Fruit fly (Drosophila melanogaster) S2 (cell line): ENCODE results near the gene Ask1.
A peak's percentile ranks its signal among the peaks of the same experiment; 100 is the strongest.

ENCODE experiments used
- CG8478 ChIP-seq: fragments of >200 bp; optimal IDR thresholded peaks from 2 replicates; lab custom pipeline; 2018
- CTCF ChIP-seq, 2 experiments: fragments of >200 bp; optimal IDR thresholded peaks; 2 replicates each; lab custom pipeline; 2018

Ask1 gene

DNA sequence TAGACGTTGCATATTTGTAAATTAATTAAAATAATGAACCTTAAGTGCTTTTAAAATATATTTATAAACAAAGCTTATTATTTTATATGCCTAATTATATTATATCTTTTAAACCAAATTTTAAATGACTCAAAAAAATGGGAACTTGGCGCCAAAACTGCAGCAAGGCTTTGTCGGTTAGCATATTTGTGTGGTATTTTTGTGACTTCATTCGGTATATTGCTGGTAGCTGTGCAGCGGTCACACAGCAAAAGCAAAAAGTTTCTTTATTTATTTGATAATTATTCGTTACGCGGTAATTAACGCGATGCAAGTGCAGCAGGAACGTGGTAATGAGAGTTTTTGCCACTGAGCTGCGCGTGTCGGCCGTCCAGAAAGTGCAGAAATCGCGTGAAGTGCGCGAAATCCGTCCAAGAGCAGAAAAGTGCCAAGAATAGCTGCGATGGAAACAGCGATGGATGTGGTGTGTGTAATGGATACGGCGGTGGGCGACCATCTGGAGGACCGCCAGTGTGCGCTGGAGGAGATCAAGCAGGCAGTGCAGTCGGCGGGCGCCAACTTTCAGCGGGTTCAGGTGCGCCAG is at the start of gene Ask1:
Ask1 (plus strand) TSS at position 250 of the 583 bp plus-strand sequence.
- TF ChIP-seq CTCF (optimal IDR thresholded peaks at IDR 0.05; lab: Kevin White, UChicago) (no peak), CG8478 (lab: Kevin White, UChicago) (no peak)

DNA sequence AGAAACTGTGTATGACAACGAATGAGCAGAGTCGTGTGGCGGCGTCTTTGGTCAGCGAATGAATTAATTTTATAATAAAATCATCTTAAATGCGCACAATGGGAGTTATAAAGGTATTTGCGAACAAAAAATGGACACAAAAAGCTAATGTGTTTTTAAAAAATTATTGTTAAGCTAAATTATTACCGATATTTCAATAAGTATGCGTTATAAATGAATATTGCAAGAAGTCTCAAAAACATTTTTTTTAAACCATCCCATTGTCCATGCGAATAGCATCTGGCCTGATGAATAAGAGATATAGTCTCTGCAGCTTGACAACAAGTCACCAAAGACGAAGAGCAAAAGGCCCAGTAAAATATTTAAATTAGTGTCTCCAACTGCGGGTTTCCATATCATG is 48.5 kb upstream of the Ask1 start:
- TF ChIP-seq CTCF (optimal IDR thresholded peaks at IDR 0.05; lab: Kevin White, UChicago), result no peak

DNA sequence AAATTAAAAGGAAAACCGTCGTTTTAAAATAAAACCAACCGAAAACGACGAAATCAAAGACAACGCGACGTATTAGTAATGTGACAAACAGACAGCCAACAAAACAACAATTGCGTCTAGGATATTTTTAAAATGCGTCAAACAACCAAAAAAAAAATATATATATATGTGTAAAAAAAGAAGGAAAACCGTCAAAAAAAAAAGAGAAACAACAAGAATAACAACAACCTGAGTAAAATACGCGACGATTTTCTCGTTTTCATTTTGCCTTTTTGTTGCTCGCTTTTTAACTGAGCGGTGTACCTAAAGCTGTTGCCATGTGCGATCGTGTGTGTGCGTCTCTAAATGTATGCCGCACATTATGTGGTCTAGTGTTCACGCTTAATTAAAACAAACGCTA is 46.0 kb upstream of the Ask1 start:
- TF ChIP-seq CTCF (optimal IDR thresholded peaks at IDR 0.05; lab: Kevin White, UChicago) (no peak), CG8478 (lab: Kevin White, UChicago) (no peak)

DNA sequence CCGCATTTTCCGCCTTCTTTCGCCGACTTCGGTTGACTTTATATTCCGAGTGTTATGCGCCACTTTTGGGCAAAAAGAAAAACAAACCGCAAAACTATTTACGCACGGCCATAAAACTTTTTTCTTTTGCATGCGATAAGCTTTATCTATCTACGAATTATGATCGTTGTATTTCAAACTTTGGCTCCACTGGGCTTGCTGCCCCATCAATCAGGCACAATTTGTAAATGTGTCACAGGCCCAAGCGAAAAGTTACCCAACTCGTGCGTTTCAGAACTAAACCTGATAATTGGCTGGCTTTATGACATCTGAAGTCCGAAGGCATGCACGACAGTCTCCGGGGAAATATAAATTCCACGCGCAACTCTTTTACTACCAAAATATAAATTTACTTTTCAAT is 45.6 kb upstream of the Ask1 start:
- TF ChIP-seq CG8478 (lab: Kevin White, UChicago) (no peak), CTCF (optimal IDR thresholded peaks at IDR 0.05; lab: Kevin White, UChicago) (no peak)

DNA sequence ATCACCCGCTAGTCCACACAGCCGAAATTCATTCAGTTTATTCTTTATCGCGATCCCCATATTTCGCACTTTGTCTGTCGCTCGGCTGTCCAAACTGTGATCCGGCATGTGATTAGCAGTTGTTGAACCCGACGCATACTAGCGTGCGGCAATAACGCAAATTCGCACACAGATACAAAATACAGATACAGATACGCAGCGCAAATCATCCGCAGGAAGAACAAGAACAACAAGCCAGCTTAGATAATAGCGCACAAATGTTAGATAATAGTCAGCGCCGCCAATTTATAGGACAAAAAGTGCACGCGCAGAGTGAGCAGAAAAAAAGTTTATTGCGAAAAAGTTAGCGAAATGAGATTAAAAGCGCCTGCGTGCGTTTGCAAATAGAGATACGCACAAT is 44.5 kb upstream of the Ask1 start:
- TF ChIP-seq CG8478 (lab: Kevin White, UChicago), result no peak
- no peak for TF ChIP-seq CTCF (optimal IDR thresholded peaks at IDR 0.05; lab: Kevin White, UChicago)

DNA sequence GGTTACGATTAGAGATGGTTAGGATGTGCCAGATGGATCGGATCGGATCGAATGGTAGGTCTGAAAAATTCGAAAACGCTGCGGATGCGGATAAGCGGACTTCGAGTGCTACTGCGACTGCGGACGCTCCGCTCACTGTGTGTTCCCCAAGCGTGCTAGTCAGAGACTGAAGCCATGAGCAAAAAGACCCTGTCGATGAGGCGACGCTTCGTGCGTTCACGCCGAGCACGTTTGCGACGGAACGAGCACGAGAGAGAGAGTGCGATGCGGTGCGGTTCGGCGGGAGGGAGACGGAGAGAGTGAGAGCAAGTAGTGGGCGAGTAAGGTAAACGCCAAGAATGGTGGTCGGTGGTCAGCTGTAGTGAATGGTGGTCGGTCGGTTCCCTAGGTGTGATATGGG is 42.8 kb upstream of the Ask1 start, which contains the start of gene bnl:
bnl (minus strand) TSS at position 131 of the 400 bp plus-strand sequence.
- TF ChIP-seq CG8478 (lab: Kevin White, UChicago) (no peak), CTCF (optimal IDR thresholded peaks at IDR 0.05; lab: Kevin White, UChicago) (peak; percentile 9 to 15)

DNA sequence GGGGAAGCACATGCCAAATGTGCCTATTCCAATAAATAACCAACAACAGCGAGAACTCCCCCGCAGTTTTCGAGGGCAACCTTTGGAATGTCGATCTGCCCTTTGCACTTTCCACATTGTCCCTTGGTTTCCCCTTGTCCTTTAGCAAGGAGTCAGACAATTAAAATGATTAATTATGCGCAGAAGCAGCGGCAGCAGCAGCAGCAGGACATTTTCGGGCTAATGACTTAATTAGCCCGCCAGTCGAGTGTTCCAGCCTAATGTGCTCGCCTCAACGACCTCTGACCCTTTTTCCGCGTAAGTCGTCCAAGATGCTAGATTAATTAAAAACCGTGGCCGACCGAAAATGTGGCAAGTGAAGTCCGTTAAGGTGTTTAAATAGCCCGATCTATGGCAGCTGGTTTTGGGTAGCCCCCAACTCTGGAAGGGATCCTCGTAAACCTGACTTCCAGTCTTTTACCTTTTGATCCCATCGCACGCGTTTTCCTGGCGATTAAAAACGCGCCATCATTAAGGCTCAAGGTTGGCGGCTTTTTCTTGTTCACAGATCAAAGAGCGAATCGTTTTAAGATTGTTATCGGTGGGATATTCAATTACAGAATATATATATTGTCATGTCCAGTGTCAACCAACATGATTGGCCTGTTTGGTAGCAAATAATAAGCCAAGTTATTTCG is 40.5 kb upstream of the Ask1 start:
- TF ChIP-seq CG8478 (lab: Kevin White, UChicago) (no peak), CTCF (optimal IDR thresholded peaks at IDR 0.05; lab: Kevin White, UChicago) (no peak)

DNA sequence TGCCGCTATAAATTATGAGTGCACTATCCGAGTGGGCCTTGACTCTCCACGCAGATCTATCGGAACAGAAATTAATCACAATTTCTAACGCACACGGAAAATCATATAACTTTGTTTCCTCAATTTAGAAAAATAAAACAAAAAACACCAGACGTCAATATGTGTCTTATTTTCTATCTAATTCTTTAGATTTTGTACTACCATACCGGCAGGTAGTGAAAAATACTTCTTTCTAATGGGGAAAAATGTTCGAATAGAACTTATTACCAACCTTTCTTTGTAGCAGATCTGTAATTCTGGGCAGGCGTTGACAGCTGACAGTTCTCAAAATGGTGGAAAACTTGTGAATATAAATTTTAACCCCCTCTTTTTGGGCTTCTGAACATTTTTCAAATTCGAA is 39.0 kb upstream of the Ask1 start, which contains the start of gene CG31459:
CG31459 (plus strand) TSS at position 301 of the 400 bp plus-strand sequence.
- no peak for TF ChIP-seq CTCF (optimal IDR thresholded peaks at IDR 0.05; lab: Kevin White, UChicago)
- TF ChIP-seq CG8478 (lab: Kevin White, UChicago), result no peak

DNA sequence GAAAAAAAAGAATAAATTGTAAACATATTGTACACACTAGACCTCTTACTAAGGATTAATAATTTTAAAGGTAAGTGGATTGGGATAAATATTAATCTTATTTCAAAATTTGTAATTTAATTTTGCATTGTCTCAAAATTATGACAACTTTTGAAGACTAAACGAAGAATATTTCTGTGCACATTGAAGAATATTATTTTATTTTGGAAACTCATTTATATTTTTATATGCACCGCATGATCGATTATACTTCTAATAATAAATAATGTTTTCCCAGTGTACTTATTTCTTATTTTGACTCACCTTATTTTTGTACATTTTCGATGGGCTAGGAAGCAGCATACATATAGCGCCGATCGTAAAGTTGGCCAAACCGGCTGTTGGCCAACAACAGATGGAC is 35.6 kb upstream of the Ask1 start:
- TF ChIP-seq CG8478 (lab: Kevin White, UChicago), result no peak
- TF ChIP-seq CTCF (optimal IDR thresholded peaks at IDR 0.05; lab: Kevin White, UChicago), result no peak

DNA sequence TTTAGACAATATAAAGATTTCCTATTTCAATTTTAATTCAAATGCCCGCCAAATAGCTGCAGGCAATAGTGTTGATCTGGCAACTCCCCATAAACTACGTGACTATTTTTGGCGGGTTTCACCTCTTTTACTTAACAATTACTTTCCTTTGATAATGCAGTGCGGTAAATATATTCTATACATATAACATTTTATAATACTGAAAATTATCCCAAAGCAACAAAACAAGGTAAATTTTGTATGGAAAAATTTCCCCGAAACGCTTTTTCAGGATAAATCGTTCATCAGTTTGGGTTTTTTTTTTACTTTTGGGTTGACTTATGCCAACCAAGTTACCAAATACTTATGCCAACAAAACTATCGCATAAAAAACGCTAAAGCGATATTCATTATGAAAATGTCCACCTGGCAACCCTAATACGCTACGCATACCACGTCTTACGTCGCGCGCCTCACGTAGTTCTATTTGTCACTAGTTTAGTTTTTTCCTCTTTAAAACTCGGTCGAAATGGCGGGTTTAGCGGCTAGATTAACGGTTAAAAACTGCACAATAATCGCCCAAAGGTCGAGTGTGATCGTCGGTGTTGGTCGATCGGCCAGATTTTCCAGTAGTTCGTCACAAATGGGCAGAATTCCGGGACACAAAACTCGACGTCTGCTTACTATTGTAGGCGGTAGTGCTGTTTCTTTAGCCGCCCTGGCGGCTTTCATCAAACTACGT is 32.5 kb upstream of the Ask1 start, which contains the start of gene MICU3:
MICU3 (plus strand) TSS at position 442 of the 721 bp plus-strand sequence.
- TF ChIP-seq CTCF (optimal IDR thresholded peaks at IDR 0.05; lab: Kevin White, UChicago) (no peak), CG8478 (lab: Kevin White, UChicago) (no peak)

DNA sequence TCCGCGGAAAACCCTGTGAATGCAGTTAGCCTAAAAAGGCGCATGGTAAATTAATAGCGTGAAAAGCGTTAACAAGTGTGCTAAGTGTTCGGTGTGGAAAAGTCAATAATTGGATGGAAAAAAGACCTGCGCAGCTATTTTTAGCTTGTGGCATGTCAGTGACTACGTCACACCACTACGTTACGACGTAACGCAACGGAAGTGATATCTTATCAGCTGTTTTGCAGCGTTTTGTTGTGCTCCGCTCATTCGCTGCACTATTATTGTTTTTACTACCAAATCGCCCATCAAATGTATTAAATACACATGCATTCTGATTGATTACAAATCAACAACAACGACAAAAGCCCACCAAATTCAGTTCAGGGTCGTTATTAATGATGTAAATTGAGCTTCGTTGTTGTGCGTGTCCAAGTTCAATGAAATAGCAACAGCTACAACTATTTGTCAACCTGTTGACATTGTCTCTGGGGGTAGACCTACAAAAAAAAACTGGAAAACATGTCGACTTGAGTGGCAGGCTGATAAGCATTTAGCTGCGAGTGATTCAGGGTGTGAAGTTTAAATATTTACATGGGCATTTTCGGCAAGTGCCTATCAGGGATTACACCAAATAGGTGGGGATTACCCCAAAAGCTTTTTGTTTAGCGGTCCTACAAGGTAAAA is 31.8 kb upstream of the Ask1 start:
- TF ChIP-seq CG8478 (lab: Kevin White, UChicago), result no peak
- no peak for TF ChIP-seq CTCF (optimal IDR thresholded peaks at IDR 0.05; lab: Kevin White, UChicago)

DNA sequence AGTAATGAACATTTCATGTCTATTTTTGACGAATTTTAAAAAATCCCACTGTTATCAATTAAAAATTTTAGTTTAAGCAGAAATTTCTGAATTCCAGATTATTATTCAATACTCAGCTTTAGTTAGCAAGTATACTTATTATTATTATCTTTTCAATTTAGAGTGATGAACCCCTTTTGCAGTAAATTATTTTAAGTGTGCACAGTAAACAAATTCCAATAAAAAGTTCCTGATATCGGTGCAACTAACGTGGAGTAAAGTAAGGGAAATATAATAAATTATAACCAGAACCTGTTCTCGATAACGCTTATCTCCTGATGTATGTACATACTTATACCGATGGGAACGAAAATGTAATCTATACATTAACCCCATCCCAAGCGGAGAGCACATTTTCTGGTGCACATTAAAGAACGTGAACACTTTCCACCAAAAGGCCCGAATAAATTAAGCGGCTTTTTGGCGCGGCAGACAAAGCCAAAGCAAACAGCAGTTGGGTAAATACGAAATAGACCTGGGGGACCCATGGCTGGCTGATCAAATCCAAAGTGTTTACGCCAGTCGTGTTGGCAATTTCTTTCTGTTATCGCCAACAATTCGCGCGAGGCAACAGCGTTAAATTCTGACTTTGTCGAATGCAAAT is 21.4 kb upstream of the Ask1 start:
- TF ChIP-seq CG8478 (lab: Kevin White, UChicago) (no peak), CTCF (optimal IDR thresholded peaks at IDR 0.05; lab: Kevin White, UChicago) (no peak)

DNA sequence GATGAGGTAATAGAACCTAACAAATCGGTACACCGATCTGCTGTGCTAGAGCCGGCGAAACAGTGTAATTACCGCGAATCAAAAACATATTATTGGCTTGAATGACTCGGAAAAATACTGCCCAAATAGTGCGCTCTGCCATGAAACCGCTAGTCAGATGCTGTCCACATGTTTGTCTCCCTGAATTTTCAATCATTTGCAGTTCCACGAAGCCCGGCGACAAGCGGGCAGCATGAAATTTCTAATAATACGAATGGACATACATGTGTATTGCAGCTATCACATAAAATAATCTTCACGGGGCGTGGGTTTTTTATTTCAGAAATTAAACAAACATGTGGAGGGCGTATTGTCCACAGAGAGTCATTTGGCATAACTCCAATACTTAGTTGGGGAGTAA is 20.6 kb upstream of the Ask1 start:
- no peak for TF ChIP-seq CG8478 (lab: Kevin White, UChicago)
- no peak for TF ChIP-seq CTCF (optimal IDR thresholded peaks at IDR 0.05; lab: Kevin White, UChicago)

DNA sequence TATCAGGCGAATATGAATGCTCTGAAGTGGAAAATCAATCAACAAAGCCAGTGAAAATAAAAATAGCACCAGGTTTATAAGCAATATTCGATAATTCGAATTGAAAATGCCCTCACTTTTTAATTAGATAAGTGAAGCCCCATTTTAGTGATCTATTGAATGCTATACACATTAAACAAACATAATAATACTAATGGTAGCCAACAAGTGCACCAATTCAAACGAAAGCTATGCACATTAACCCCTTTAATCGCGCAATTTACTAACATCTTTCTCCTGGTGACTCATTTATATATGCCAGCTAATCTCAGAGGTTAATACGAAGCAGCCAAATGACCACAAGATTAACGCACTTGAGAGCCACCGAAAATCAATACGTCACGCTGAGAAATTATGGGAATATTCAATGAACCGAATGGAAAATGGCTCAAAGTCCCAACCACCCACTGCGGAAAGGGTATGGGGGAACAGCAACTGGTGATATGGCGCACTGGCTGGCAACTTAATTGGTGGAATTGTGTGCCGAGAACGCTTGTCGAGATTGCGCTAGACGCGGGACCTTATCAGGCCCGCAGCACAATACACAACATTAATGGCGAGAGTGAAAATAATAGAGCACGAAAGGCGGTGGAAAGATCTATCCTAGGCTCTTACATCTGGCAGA is 20.0 kb upstream of the Ask1 start:
- TF ChIP-seq CG8478 (lab: Kevin White, UChicago) (no peak), CTCF (optimal IDR thresholded peaks at IDR 0.05; lab: Kevin White, UChicago) (no peak)
